Worm (Caenorhabditis elegans): ENCODE measurements around the gene F35H10.2.

ce11 chrIV:8339636-8340035 lies 10.6 kb downstream of the F35H10.2 start, which contains the start of gene lgc-6:
- no peak for TF ChIP-seq tbx-37 (GFP tag; conservative IDR thresholded peaks at IDR 0.05)
- TF ChIP-seq hmg-4 (GFP tag; optimal IDR thresholded peaks at IDR 0.05) = no peak
- no peak for TF ChIP-seq pes-1 (GFP tag; IDR thresholded peaks at IDR 0.05)
- no peak for TF ChIP-seq scrt-1 (GFP tag; IDR thresholded peaks at IDR 0.05)
- TF ChIP-seq ama-1 (optimal IDR thresholded peaks at IDR 0.05) = no peak
- no peak for TF ChIP-seq hnd-1 (tag; optimal IDR thresholded peaks at IDR 0.05)
- no peak for TF ChIP-seq flt-1 (GFP tag; IDR thresholded peaks at IDR 0.05)
- no peak for TF ChIP-seq aly-1 (tag; optimal IDR thresholded peaks at IDR 0.05)
- no peak for TF ChIP-seq ceh-36 (tag; optimal IDR thresholded peaks at IDR 0.05)
- TF ChIP-seq tbx-11 (GFP tag; IDR thresholded peaks at IDR 0.05) = no peak
- no peak for TF ChIP-seq tra-4 (tag; optimal IDR thresholded peaks at IDR 0.05)
- TF ChIP-seq sea-1 (GFP tag; conservative IDR thresholded peaks at IDR 0.05) = no peak

Data from whole organism, early embryonic.